Fruit fly (Drosophila melanogaster) whole organism, adult: ENCODE data around the gene Rhau.

ENCODE experiments used
- CG11617 ChIP-seq: fragments of 200-800 bp; sonication (Bioruptor generic); optimal IDR thresholded peaks from 2 replicates; lab custom pipeline; 2017; ENCODE audit warnings: mild to moderate bottlenecking, missing biosample characterization, missing genetic modification reagents, missing genetic modification characterization
- CG14711 ChIP-seq: fragments of 200-800 bp; sonication (Bioruptor generic); optimal IDR thresholded peaks from 2 replicates; lab custom pipeline; 2018; ENCODE audit warnings: missing biosample characterization, mild to moderate bottlenecking, missing genetic modification characterization, moderate library complexity
- CG7045 ChIP-seq: fragments of 200-800 bp; sonication (Bioruptor generic); optimal IDR thresholded peaks from 2 replicates; lab custom pipeline; 2017; ENCODE audit warnings: missing biosample characterization, mild to moderate bottlenecking, missing genetic modification characterization
- CG7101 ChIP-seq: fragments of 200-800 bp; sonication (Bioruptor generic); optimal IDR thresholded peaks from 2 replicates; lab custom pipeline; 2018; ENCODE audit warnings: missing biosample characterization, mild to moderate bottlenecking, missing genetic modification characterization, moderate library complexity
- Crg-1 ChIP-seq: fragments of 200-800 bp; sonication (Bioruptor generic); optimal IDR thresholded peaks from 2 replicates; lab custom pipeline; 2016; ENCODE audit warnings: missing biosample characterization, missing genetic modification characterization
- Hr96 ChIP-seq: fragments of 200-800 bp; sonication (Bioruptor generic); optimal IDR thresholded peaks from 2 replicates; lab custom pipeline; 2016; ENCODE audit warnings: missing biosample characterization, missing genetic modification characterization
- Mnt ChIP-seq: fragments of 200-800 bp; sonication (Bioruptor generic); optimal IDR thresholded peaks from 2 replicates; lab custom pipeline; 2016; ENCODE audit warnings: missing biosample characterization, mild to moderate bottlenecking, missing genetic modification characterization
- bab1 ChIP-seq: fragments of 200-800 bp; sonication (Bioruptor generic); optimal IDR thresholded peaks from 3 replicates; lab custom pipeline; 2019; ENCODE audit warnings: missing biosample characterization, mild to moderate bottlenecking, missing genetic modification characterization, moderate library complexity
- cic ChIP-seq: fragments of 200-800 bp; sonication (Bioruptor generic); optimal IDR thresholded peaks from 2 replicates; lab custom pipeline; 2017; ENCODE audit warnings: missing biosample characterization, mild to moderate bottlenecking, missing genetic modification characterization, moderate library complexity
- cnc ChIP-seq, 2 experiments: fragments of >200 bp; optimal IDR thresholded peaks; 2 replicates each; lab custom pipeline; 2017
- kay ChIP-seq: fragments of 200-800 bp; sonication (Bioruptor generic); peaks from one replicate; lab custom pipeline; 2016; ENCODE audit warnings: missing biosample characterization, missing genetic modification characterization, borderline replicate concordance
- ovo ChIP-seq: fragments of 200-800 bp; sonication (Bioruptor generic); optimal IDR thresholded peaks from 2 replicates; lab custom pipeline; 2016; ENCODE audit warnings: missing biosample characterization, missing genetic modification characterization
- toe ChIP-seq: fragments of 200-800 bp; sonication (Bioruptor generic); optimal IDR thresholded peaks from 2 replicates; lab custom pipeline; 2016; ENCODE audit warnings: missing biosample characterization, missing genetic modification characterization

DNA sequence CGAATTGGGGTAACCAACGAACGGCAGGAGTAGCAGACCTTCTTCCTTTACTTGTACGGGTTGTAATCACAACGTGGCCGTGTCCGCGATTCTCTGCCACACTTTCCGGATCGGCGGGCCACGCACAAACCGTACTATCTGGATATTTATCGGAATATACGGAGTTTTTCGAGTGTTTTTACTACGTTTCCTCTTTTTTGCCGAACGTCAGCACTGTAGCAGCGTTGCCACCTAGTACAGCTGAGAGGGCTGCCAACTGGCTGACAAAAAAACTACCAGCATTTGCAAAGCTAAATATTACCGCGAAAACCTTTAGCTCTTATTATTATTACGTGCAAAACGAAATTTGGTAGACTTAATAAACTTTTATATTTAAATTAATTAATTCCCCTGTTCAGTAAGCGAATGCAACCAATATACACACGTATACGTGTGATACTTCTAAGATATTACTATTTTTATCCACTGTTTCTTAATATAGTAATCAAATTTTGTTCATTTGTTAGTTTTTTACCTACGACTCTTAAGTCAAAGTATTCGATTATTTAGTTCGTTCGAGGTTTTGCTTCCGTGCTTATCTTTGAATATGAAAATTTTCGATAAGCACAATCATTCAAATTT is 23.6 kb downstream of the Rhau start, which contains the start of gene TM9SF2:
- TF ChIP-seq kay (GFP tag; lab: Kevin White, UChicago) = no peak
- peak; percentile 34 for TF ChIP-seq CG7101 (tag; lab: Kevin White, UChicago)
- peak; percentile 6 for TF ChIP-seq CG14711 (tag; lab: Kevin White, UChicago)
- no peak for TF ChIP-seq cic (GFP tag; lab: Kevin White, UChicago)
- TF ChIP-seq toe (GFP tag; lab: Kevin White, UChicago) = peak; percentile 55
- no peak for TF ChIP-seq bab1 (GFP tag; lab: Kevin White, UChicago)
- TF ChIP-seq Hr96 (GFP tag; lab: Kevin White, UChicago) = no peak
- TF ChIP-seq Crg-1 (GFP tag; lab: Kevin White, UChicago) = no peak
- peak; percentile 35 for TF ChIP-seq Mnt (GFP tag; lab: Kevin White, UChicago)
- no peak for TF ChIP-seq cnc (optimal IDR thresholded peaks at IDR 0.05; lab: Kevin White, UChicago)
- no peak for TF ChIP-seq ovo
- peak; percentile 6 for TF ChIP-seq CG11617 (GFP tag; lab: Kevin White, UChicago)
- peak; percentile 37 for TF ChIP-seq CG7045 (GFP tag; lab: Kevin White, UChicago)
